Worm (Caenorhabditis elegans): ENCODE results near the gene srg-1.

Gene srg-1

DNA sequence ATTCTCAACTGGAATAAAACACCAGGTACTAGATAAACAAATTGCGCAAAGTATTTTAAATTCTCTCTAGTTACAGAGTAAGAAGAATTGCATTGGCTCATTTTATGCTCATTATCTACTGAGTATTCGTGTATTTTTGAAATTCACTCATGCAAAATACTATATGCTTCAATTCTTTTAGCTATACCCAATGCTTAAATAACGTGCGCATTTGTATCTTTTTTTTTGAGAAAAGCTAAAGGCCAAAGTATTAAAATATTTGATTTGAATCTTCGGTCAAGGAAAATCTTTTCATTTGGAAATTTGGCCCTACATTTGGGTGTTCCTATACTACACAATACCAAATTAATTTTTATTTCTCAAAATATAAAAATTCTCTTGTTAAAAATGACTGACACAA lies 3.8 kb upstream of the srg-1 start, which contains the start of gene srg-4:
Gene srg-4 (minus strand): TSS at position 101 of the 400 bp plus-strand sequence.
- no peak for TF ChIP-seq unc-62 (GFP tag; optimal IDR thresholded peaks at IDR 0.05)
- TF ChIP-seq ham-2 (GFP tag; optimal IDR thresholded peaks at IDR 0.05) = no peak
- TF ChIP-seq lsy-2 (tag; optimal IDR thresholded peaks at IDR 0.05) = no peak
- no peak for TF ChIP-seq bed-3 (GFP tag; optimal IDR thresholded peaks at IDR 0.05)
- no peak for TF ChIP-seq drap-1 (GFP tag; optimal IDR thresholded peaks at IDR 0.05)
- TF ChIP-seq sem-2 (GFP tag; optimal IDR thresholded peaks at IDR 0.05) = no peak
- TF ChIP-seq lin-32 (GFP tag; optimal IDR thresholded peaks at IDR 0.05) = no peak
- TF ChIP-seq unc-120 (tag; optimal IDR thresholded peaks at IDR 0.05; ENCODE audit: poor library complexity, severe bottlenecking) = no peak
- no peak for TF ChIP-seq mab-5 (tag; optimal IDR thresholded peaks at IDR 0.05)
- no peak for TF ChIP-seq mep-1 (tag; optimal IDR thresholded peaks at IDR 0.05)
- TF ChIP-seq ces-1 (GFP tag; optimal IDR thresholded peaks at IDR 0.05) = no peak
- TF ChIP-seq blmp-1 (tag; optimal IDR thresholded peaks at IDR 0.05) = no peak
- no peak for TF ChIP-seq ceh-83 (GFP tag; optimal IDR thresholded peaks at IDR 0.05)
- TF ChIP-seq pha-4 (tag; optimal IDR thresholded peaks at IDR 0.05) = no peak
- no peak for TF ChIP-seq snpc-4 (tag; optimal IDR thresholded peaks at IDR 0.05)
- TF ChIP-seq nhr-237 (tag; optimal IDR thresholded peaks at IDR 0.05) = no peak

DNA sequence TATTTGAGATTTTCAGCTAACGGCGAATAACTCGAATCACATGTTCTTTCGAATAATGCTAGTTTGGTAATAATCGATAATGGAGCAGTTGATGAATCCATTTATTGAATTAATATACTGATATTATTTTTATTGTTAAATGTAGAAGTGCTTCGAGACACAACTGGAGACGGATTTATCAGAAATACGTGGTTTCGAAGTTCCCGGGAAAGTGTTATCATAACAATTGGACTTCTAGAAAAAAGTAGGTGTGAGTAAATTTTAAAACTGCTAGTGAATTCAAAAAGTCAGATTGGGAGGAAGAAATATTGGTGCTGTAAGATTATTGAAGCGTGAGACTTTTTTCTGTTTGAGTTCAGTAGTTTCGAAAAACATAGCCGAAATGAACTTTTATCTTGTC lies 2.0 kb upstream of the srg-1 start, which contains the start of gene srg-2:
Gene srg-2 (minus strand): TSS at position 101 of the 400 bp plus-strand sequence.
- TF ChIP-seq sem-2 (GFP tag; optimal IDR thresholded peaks at IDR 0.05) (no peak), lin-32 (GFP tag; optimal IDR thresholded peaks at IDR 0.05) (no peak), ztf-11 (tag; optimal IDR thresholded peaks at IDR 0.05) (no peak), lsy-2 (tag; optimal IDR thresholded peaks at IDR 0.05) (no peak), elt-3 (tag; optimal IDR thresholded peaks at IDR 0.05) (no peak), nhr-237 (tag; optimal IDR thresholded peaks at IDR 0.05) (no peak), nhr-12 (tag; optimal IDR thresholded peaks at IDR 0.05) (no peak), snpc-4 (tag; optimal IDR thresholded peaks at IDR 0.05) (no peak), mls-2 (tag; optimal IDR thresholded peaks at IDR 0.05) (no peak), pha-4 (tag; optimal IDR thresholded peaks at IDR 0.05) (no peak), lin-13 (tag; optimal IDR thresholded peaks at IDR 0.05) (no peak)

DNA sequence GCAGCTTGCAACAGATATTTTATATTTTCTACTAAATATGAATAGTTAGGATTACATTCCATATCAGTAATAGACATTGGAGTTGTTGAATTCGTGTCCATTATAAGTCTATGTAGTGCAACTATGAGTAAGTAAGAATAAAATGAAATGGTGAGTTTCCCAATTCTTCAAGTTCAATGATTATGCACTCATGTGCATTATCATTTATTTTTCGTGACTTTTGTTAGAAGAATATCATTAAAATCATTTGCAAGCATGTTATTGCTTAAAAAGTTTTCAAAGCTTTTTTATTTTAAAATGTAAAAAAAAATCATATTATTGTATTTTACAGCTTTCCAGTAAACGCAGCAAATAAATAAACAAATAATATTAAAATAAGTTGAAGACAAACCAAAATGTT lies 1.5 kb downstream of the srg-1 start, which contains the start of gene srg-9:
Gene srg-9 (minus strand): TSS at position 101 of the 400 bp plus-strand sequence.
- no peak for TF ChIP-seq hlh-1 (tag; optimal IDR thresholded peaks at IDR 0.05)
- no peak for TF ChIP-seq drap-1 (GFP tag; optimal IDR thresholded peaks at IDR 0.05)
- TF ChIP-seq mep-1 (tag; optimal IDR thresholded peaks at IDR 0.05) = no peak
- TF ChIP-seq ztf-11 (tag; optimal IDR thresholded peaks at IDR 0.05) = no peak
- TF ChIP-seq nhr-76 (tag; optimal IDR thresholded peaks at IDR 0.05) = no peak
- TF ChIP-seq unc-62 (GFP tag; optimal IDR thresholded peaks at IDR 0.05) = no peak
- no peak for TF ChIP-seq nhr-237 (tag; optimal IDR thresholded peaks at IDR 0.05)
- TF ChIP-seq M03D4.4 (tag; optimal IDR thresholded peaks at IDR 0.05) = no peak
- no peak for TF ChIP-seq unc-39 (tag; optimal IDR thresholded peaks at IDR 0.05)
- TF ChIP-seq cnd-1 (tag; optimal IDR thresholded peaks at IDR 0.05) = no peak
- no peak for TF ChIP-seq nhr-12 (tag; optimal IDR thresholded peaks at IDR 0.05)
- TF ChIP-seq pha-4 (tag; optimal IDR thresholded peaks at IDR 0.05) = no peak
- no peak for TF ChIP-seq bed-3 (GFP tag; optimal IDR thresholded peaks at IDR 0.05)
- no peak for TF ChIP-seq ceh-39 (tag; optimal IDR thresholded peaks at IDR 0.05)
- no peak for TF ChIP-seq mab-5 (tag; optimal IDR thresholded peaks at IDR 0.05)
- TF ChIP-seq zip-8 (tag; optimal IDR thresholded peaks at IDR 0.05) = no peak
- TF ChIP-seq lin-13 (tag; optimal IDR thresholded peaks at IDR 0.05) = no peak
- no peak for TF ChIP-seq blmp-1 (tag; optimal IDR thresholded peaks at IDR 0.05)
- TF ChIP-seq snpc-4 (tag; optimal IDR thresholded peaks at IDR 0.05) = no peak

DNA sequence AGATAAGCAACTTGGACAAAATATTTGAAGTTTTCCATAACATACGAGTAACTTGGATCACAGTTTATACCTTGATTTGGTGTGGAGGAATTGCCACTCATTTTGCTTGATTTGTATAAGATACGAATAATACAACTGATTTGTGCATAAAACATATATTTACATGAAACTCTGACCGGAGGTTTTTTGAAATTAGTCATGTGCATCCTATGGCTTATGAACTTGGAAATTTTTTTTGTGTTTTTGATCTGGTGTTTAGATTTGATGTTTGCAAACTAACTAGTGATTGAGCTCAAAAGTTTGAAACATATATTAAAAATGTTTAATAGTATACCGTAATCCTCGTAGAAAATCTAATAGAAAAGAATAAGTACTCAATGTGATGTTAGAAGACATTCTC lies 3.4 kb downstream of the srg-1 start, which contains the start of gene srg-8:
Gene srg-8 (minus strand): TSS at position 101 of the 400 bp plus-strand sequence.
- TF ChIP-seq M03D4.4 (tag; optimal IDR thresholded peaks at IDR 0.05) = no peak
- TF ChIP-seq mab-5 (tag; optimal IDR thresholded peaks at IDR 0.05) = no peak
- no peak for TF ChIP-seq blmp-1 (tag; optimal IDR thresholded peaks at IDR 0.05)
- no peak for TF ChIP-seq nhr-76 (tag; optimal IDR thresholded peaks at IDR 0.05)
- TF ChIP-seq ceh-83 (GFP tag; optimal IDR thresholded peaks at IDR 0.05) = no peak
- TF ChIP-seq unc-62 (GFP tag; optimal IDR thresholded peaks at IDR 0.05) = no peak
- no peak for TF ChIP-seq ztf-11 (tag; optimal IDR thresholded peaks at IDR 0.05)
- TF ChIP-seq ceh-39 (tag; optimal IDR thresholded peaks at IDR 0.05) = no peak
- no peak for TF ChIP-seq hlh-1 (tag; optimal IDR thresholded peaks at IDR 0.05)
- no peak for TF ChIP-seq ham-2 (GFP tag; optimal IDR thresholded peaks at IDR 0.05)
- no peak for TF ChIP-seq ceh-43 (GFP tag; optimal IDR thresholded peaks at IDR 0.05)
- no peak for TF ChIP-seq zip-8 (tag; optimal IDR thresholded peaks at IDR 0.05)
- no peak for TF ChIP-seq sem-2 (GFP tag; optimal IDR thresholded peaks at IDR 0.05)
- TF ChIP-seq nhr-12 (tag; optimal IDR thresholded peaks at IDR 0.05) = no peak
- TF ChIP-seq elt-3 (tag; optimal IDR thresholded peaks at IDR 0.05) = no peak
- no peak for TF ChIP-seq nhr-237 (tag; optimal IDR thresholded peaks at IDR 0.05)
- TF ChIP-seq elt-1 (tag; optimal IDR thresholded peaks at IDR 0.05; ENCODE audit: borderline replicate concordance, insufficient read depth) = no peak
- no peak for TF ChIP-seq unc-39 (tag; optimal IDR thresholded peaks at IDR 0.05)
- no peak for TF ChIP-seq flh-1 (GFP tag; optimal IDR thresholded peaks at IDR 0.05)
